Worm (Caenorhabditis elegans) whole organism, L3 larva: Measurements from ENCODE around the gene M03A1.8.

Source experiments
- ZK546.5 ChIP-seq: sonication (generic microtip); optimal IDR thresholded peaks from 2 replicates; lab custom pipeline; 2017; ENCODE audit warnings: missing biosample characterization, missing genetic modification characterization
- aly-2 ChIP-seq: fragments of 150-350 bp; optimal IDR thresholded peaks from 2 replicates; lab custom pipeline; 2014; ENCODE audit warnings: missing biosample characterization, missing genetic modification characterization
- ama-1 ChIP-seq: fragments of 150-350 bp; optimal IDR thresholded peaks from 2 replicates; lab custom pipeline; 2018
- ceh-28 ChIP-seq: fragments of 150-350 bp; optimal IDR thresholded peaks from 2 replicates; lab custom pipeline; 2014; ENCODE audit warnings: missing biosample characterization, missing genetic modification reagents, missing genetic modification characterization
- ceh-82 ChIP-seq: fragments of 150-350 bp; optimal IDR thresholded peaks from 2 replicates; lab custom pipeline; 2014; ENCODE audit warnings: missing biosample characterization, missing genetic modification characterization
- daf-12 ChIP-seq: fragments of 150-350 bp; optimal IDR thresholded peaks from 2 replicates; lab custom pipeline; 2014; ENCODE audit warnings: missing biosample characterization, missing genetic modification reagents, missing genetic modification characterization
- egl-27 ChIP-seq: sonication (generic microtip); optimal IDR thresholded peaks from 4 replicates; lab custom pipeline; 2017; ENCODE audit warnings: missing biosample characterization, missing genetic modification reagents, missing genetic modification characterization
- egl-5 ChIP-seq: fragments of 150-350 bp; optimal IDR thresholded peaks from 2 replicates; lab custom pipeline; 2017; ENCODE audit warnings: missing biosample characterization, missing genetic modification reagents, missing genetic modification characterization, inconsistent platforms
- elt-1 ChIP-seq: fragments of 150-350 bp; optimal IDR thresholded peaks from 2 replicates; lab custom pipeline; 2014; ENCODE audit warnings: missing biosample characterization, missing genetic modification characterization
- elt-2 ChIP-seq: sonication (generic microtip); optimal IDR thresholded peaks from 2 replicates; lab custom pipeline; 2016; ENCODE audit warnings: missing genetic modification reagents, mild to moderate bottlenecking, missing genetic modification characterization, missing compliant biosample characterization
- eor-1 ChIP-seq, 2 experiments: fragments of 150-350 bp; optimal IDR thresholded peaks; 2 replicates each; lab custom pipeline; 2014 to 2018; ENCODE audit warnings: missing biosample characterization in 2 of 2, missing genetic modification characterization in 2 of 2
- fkh-10 ChIP-seq: sonication (generic microtip); optimal IDR thresholded peaks from 2 replicates; lab custom pipeline; 2017; ENCODE audit warnings: missing biosample characterization, missing genetic modification reagents, missing genetic modification characterization
- fkh-2 ChIP-seq: fragments of 150-350 bp; optimal IDR thresholded peaks from 2 replicates; lab custom pipeline; 2014; ENCODE audit warnings: missing biosample characterization, missing genetic modification reagents, missing genetic modification characterization
- fos-1 ChIP-seq: fragments of 150-350 bp; optimal IDR thresholded peaks from 2 replicates; lab custom pipeline; 2014; ENCODE audit warnings: missing biosample characterization, missing genetic modification characterization
- hmg-11 ChIP-seq: sonication (generic microtip); optimal IDR thresholded peaks from 2 replicates; lab custom pipeline; 2016; ENCODE audit warnings: missing genetic modification characterization, missing compliant biosample characterization
- jun-1 ChIP-seq: fragments of 150-350 bp; optimal IDR thresholded peaks from 2 replicates; lab custom pipeline; 2014; ENCODE audit warnings: missing biosample characterization, missing genetic modification reagents, missing genetic modification characterization
- lin-39 ChIP-seq: fragments of 150-350 bp; optimal IDR thresholded peaks from 2 replicates; lab custom pipeline; 2018; ENCODE audit warnings: missing biosample characterization, missing genetic modification reagents, missing genetic modification characterization
- mdl-1 ChIP-seq: fragments of 150-350 bp; optimal IDR thresholded peaks from 2 replicates; lab custom pipeline; 2014; ENCODE audit warnings: missing biosample characterization, missing genetic modification characterization
- mml-1 ChIP-seq: fragments of 150-350 bp; sonication (generic microtip); optimal IDR thresholded peaks from 3 replicates; lab custom pipeline; 2014; ENCODE audit warnings: missing biosample characterization, missing genetic modification characterization
- nfya-1 ChIP-seq: sonication (generic microtip); optimal IDR thresholded peaks from 2 replicates; lab custom pipeline; 2017; ENCODE audit warnings: missing genetic modification characterization, mild to moderate bottlenecking, missing compliant biosample characterization, antibody characterized with exemption, moderate library complexity; ENCODE audit not compliant: insufficient read depth
- nhr-237 ChIP-seq: fragments of 150-350 bp; optimal IDR thresholded peaks from 2 replicates; lab custom pipeline; 2014; ENCODE audit warnings: missing biosample characterization, missing genetic modification characterization
- nhr-25 ChIP-seq: sonication (generic microtip); optimal IDR thresholded peaks from 2 replicates; lab custom pipeline; 2017; ENCODE audit warnings: missing biosample characterization, missing genetic modification characterization
- nhr-28 ChIP-seq: fragments of 150-350 bp; optimal IDR thresholded peaks from 2 replicates; lab custom pipeline; 2014; ENCODE audit warnings: missing biosample characterization, missing genetic modification characterization
- nhr-43 ChIP-seq: sonication (generic microtip); optimal IDR thresholded peaks from 2 replicates; lab custom pipeline; 2016; ENCODE audit warnings: mild to moderate bottlenecking, missing genetic modification characterization, missing compliant biosample characterization; ENCODE audit not compliant: poor library complexity, severe bottlenecking
- nhr-67 ChIP-seq: fragments of 150-350 bp; optimal IDR thresholded peaks from 2 replicates; lab custom pipeline; 2014; ENCODE audit warnings: missing biosample characterization, missing genetic modification characterization
- nhr-76 ChIP-seq: fragments of 150-350 bp; sonication (generic microtip); optimal IDR thresholded peaks from 5 replicates; lab custom pipeline; 2014; ENCODE audit warnings: missing biosample characterization, missing genetic modification characterization
- nhr-77 ChIP-seq: fragments of 150-350 bp; optimal IDR thresholded peaks from 2 replicates; lab custom pipeline; 2014; ENCODE audit warnings: missing biosample characterization, missing genetic modification characterization
- pha-4 ChIP-seq: fragments of 150-350 bp; optimal IDR thresholded peaks from 2 replicates; lab custom pipeline; 2014; ENCODE audit warnings: missing biosample characterization, missing genetic modification reagents, missing genetic modification characterization
- pqm-1 ChIP-seq: fragments of 150-350 bp; optimal IDR thresholded peaks from 2 replicates; lab custom pipeline; 2017; ENCODE audit warnings: missing biosample characterization, missing genetic modification characterization, inconsistent platforms
- sea-2 ChIP-seq: fragments of 150-350 bp; sonication (generic microtip); optimal IDR thresholded peaks from 4 replicates; lab custom pipeline; 2014; ENCODE audit warnings: missing biosample characterization, missing genetic modification reagents, missing genetic modification characterization
- skn-1 ChIP-seq: fragments of 150-350 bp; optimal IDR thresholded peaks from 2 replicates; lab custom pipeline; 2014; ENCODE audit warnings: missing biosample characterization, missing genetic modification characterization
- snpc-4 ChIP-seq: fragments of 150-350 bp; optimal IDR thresholded peaks from 2 replicates; lab custom pipeline; 2014; ENCODE audit warnings: missing biosample characterization, missing genetic modification characterization
- tbx-2 ChIP-seq: sonication (generic microtip); optimal IDR thresholded peaks from 2 replicates; lab custom pipeline; 2016; ENCODE audit warnings: mild to moderate bottlenecking, missing genetic modification characterization, missing compliant biosample characterization
- unc-39 ChIP-seq: sonication (generic microtip); optimal IDR thresholded peaks from 4 replicates; lab custom pipeline; 2017; ENCODE audit warnings: missing biosample characterization, missing genetic modification characterization
- unc-62 ChIP-seq: fragments of 150-350 bp; sonication (generic microtip); optimal IDR thresholded peaks from 4 replicates; lab custom pipeline; 2014; ENCODE audit warnings: missing biosample characterization, missing genetic modification reagents, missing genetic modification characterization
- ztf-11 ChIP-seq: fragments of 150-350 bp; optimal IDR thresholded peaks from 2 replicates; lab custom pipeline; 2014; ENCODE audit warnings: missing biosample characterization, missing genetic modification characterization
- ztf-4 ChIP-seq: fragments of 150-350 bp; optimal IDR thresholded peaks from 2 replicates; lab custom pipeline; 2014; ENCODE audit warnings: missing biosample characterization, missing genetic modification characterization

Gene M03A1.8

DNA sequence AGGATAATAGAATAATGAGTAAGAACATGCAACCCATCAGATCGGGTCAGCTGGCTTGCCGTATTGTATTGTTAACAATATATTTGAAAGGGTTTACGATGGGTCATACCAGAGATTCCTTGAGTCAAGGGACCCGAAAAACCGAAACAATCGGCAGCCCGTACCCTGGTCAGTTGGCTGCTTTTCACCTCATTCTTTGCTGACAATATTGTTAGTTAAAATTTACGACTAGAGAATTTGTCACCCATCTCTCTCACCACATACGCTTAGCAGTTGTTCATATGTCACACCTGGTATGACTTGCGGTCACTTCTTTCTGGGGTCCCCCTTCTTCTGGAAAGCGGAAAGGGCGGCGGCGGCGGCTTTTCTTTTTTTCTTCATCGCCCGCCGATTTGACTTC is 21.0 kb downstream of the M03A1.8 start:
- TF ChIP-seq hmg-11 (no peak), nhr-237 (tag; lab: Kevin White, UChicago) (no peak), daf-12 (no peak), ceh-82 (tag; lab: Kevin White, UChicago) (no peak), unc-62 (GFP tag; lab: Kevin White, UChicago) (no peak), nhr-25 (no peak), pha-4 (tag; lab: Kevin White, UChicago) (no peak), skn-1 (tag; lab: Kevin White, UChicago) (no peak), fkh-2 (tag; lab: Kevin White, UChicago) (no peak), nhr-76 (no peak), fos-1 (tag; lab: Kevin White, UChicago) (no peak)

DNA sequence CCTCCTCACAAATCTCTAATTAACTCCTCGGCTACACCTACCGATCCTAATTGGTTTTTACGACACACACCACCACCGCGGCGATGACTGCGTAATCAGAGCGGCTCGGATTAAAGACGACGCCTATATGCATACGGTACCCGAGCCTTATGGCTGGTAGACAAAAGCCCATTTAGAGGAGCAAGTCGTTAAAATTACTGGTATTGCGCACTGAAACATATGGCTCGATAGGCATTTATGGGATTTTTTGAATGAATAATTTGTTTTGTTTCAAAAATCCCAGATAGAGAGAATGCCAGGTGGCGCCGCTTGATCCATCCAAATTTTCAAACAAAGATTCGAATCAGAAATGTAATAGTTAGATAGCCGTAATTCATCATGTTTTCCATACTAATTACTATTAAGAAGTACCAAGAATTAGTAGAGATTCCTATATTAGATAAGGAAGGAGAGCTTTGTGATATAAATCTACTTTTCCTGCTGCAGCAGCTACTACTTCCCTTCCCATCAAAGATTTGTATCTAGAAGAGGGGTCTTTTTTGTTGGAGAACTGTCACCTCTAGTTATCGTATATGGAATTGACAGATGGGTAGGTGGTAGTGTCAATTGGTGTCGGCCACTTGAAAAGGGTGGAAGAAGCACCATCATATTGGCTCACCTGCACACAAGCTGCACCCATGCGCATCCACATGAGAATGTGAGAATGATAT is 23.2 kb downstream of the M03A1.8 start:
- no peak for TF ChIP-seq jun-1 (tag; lab: Kevin White, UChicago)
- peak; percentile 83 for TF ChIP-seq elt-1 (tag; lab: Kevin White, UChicago)
- no peak for TF ChIP-seq skn-1 (tag; lab: Kevin White, UChicago)
- TF ChIP-seq ama-1 (lab: Kevin White, UChicago), result no peak

DNA sequence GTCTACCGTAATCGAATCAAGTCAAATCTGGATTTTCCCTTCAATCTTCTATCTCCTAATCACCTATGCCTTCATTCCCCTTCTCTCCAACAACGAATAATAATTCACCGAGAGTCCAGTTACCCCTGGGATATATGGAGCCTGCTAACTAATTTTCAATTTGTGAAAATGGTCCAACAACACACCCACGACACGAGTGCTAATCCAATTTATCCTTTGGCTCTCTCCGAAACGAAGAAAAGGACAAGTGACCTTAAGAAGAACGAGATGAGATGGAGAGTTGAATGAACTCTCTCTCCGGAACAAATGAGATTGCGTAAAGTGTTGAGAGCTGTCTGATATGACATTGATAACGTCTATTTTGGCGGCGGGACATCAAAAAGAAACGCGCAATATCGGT is 24.2 kb downstream of the M03A1.8 start:
- TF ChIP-seq lin-39 (tag; lab: Kevin White, UChicago), result no peak
- no peak for TF ChIP-seq fkh-2 (tag; lab: Kevin White, UChicago)
- no peak for TF ChIP-seq ceh-82 (tag; lab: Kevin White, UChicago)
- TF ChIP-seq ama-1 (lab: Kevin White, UChicago), result no peak
- TF ChIP-seq elt-1 (tag; lab: Kevin White, UChicago), result no peak
- no peak for TF ChIP-seq daf-12
- no peak for TF ChIP-seq ceh-28 (tag; lab: Kevin White, UChicago)
- no peak for TF ChIP-seq nhr-28 (tag; lab: Kevin White, UChicago)
- TF ChIP-seq fos-1 (tag; lab: Kevin White, UChicago), result no peak
- TF ChIP-seq unc-62 (GFP tag; lab: Kevin White, UChicago), result no peak
- no peak for TF ChIP-seq fkh-10 (GFP tag; lab: Kevin White, UChicago)
- TF ChIP-seq nhr-67 (tag; lab: Kevin White, UChicago), result no peak
- no peak for TF ChIP-seq pha-4 (tag; lab: Kevin White, UChicago)
- no peak for TF ChIP-seq ztf-4 (tag; lab: Kevin White, UChicago)
- no peak for TF ChIP-seq egl-5 (tag; lab: Kevin White, UChicago)
- TF ChIP-seq nfya-1 (tag; lab: Kevin White, UChicago), result no peak
- no peak for TF ChIP-seq unc-39 (tag; lab: Kevin White, UChicago)
- TF ChIP-seq pqm-1, result no peak
- TF ChIP-seq nhr-43 (tag; lab: Kevin White, UChicago), result no peak
- no peak for TF ChIP-seq eor-1 (tag; optimal IDR thresholded peaks at IDR 0.05; lab: Kevin White, UChicago)

DNA sequence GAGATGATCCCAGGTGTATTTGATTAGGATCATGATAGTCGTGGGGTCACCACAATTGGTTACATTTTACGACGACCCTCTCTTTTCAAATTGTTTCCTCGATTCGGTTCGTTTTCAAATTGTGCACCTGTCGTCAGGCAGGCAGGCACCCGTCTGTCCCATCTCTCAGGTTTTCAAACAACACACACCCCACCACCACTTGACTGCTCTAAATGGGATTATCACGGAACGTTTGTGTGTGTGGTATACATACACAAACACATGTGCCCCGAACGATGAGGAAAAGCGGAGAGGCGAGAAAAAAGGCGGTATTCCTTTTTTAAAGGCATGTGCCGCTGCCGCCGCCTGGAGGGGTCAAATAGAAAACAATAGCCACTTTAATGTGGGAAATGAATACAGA is 25.2 kb downstream of the M03A1.8 start:
- no peak for TF ChIP-seq egl-5 (tag; lab: Kevin White, UChicago)
- no peak for TF ChIP-seq elt-1 (tag; lab: Kevin White, UChicago)
- no peak for TF ChIP-seq eor-1 (tag; optimal IDR thresholded peaks at IDR 0.05; lab: Kevin White, UChicago)
- TF ChIP-seq nhr-237 (tag; lab: Kevin White, UChicago), result no peak
- no peak for TF ChIP-seq ztf-11 (tag; lab: Kevin White, UChicago)
- TF ChIP-seq pqm-1, result no peak
- no peak for TF ChIP-seq mdl-1 (tag; lab: Kevin White, UChicago)
- no peak for TF ChIP-seq nhr-67 (tag; lab: Kevin White, UChicago)
- TF ChIP-seq aly-2 (tag; lab: Kevin White, UChicago), result no peak
- TF ChIP-seq ama-1 (lab: Kevin White, UChicago), result no peak
- no peak for TF ChIP-seq ZK546.5
- no peak for TF ChIP-seq hmg-11
- no peak for TF ChIP-seq sea-2 (GFP tag; lab: Kevin White, UChicago)
- no peak for TF ChIP-seq nfya-1 (tag; lab: Kevin White, UChicago)

DNA sequence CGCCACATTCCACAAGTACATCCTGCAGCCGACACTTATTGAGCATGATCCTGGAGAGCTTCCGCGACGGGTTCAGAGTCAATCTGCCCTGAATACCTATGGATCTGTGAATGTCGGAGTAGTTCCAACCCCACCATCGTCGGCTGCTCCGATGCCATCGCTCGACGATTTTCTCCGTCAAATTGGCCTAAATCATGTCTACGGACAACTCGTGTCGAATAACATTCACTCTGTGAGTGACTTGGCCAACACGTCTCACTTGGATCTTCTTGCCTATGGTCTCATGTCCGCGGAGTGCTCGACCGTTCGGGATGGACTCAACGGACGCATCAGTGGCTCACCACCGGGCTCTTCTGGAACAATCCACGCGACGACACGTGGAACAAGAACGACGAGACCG is 29.9 kb downstream of the M03A1.8 start:
- TF ChIP-seq egl-27 (tag; lab: Kevin White, UChicago) (no peak), tbx-2 (tag; lab: Kevin White, UChicago) (no peak), nhr-77 (tag; lab: Kevin White, UChicago) (no peak), nhr-67 (tag; lab: Kevin White, UChicago) (no peak), nhr-28 (tag; lab: Kevin White, UChicago) (no peak), elt-2 (tag; lab: Kevin White, UChicago) (no peak), fos-1 (tag; lab: Kevin White, UChicago) (no peak), fkh-10 (GFP tag; lab: Kevin White, UChicago) (no peak), pha-4 (tag; lab: Kevin White, UChicago) (no peak), ceh-82 (tag; lab: Kevin White, UChicago) (no peak), nhr-76 (no peak), snpc-4 (no peak), nhr-237 (tag; lab: Kevin White, UChicago) (no peak), mml-1 (tag; lab: Kevin White, UChicago) (no peak), sea-2 (GFP tag; lab: Kevin White, UChicago) (no peak)
